Fruit fly (Drosophila melanogaster) whole organism, prepupa: Measurements from ENCODE around the gene Grip71.
A peak's percentile ranks its signal among the peaks of the same experiment; 100 is the strongest.

ENCODE experiments used
- Blimp-1 ChIP-seq: fragments of 200-800 bp; sonication (Bioruptor generic); optimal IDR thresholded peaks from 3 replicates; lab custom pipeline; 2017; ENCODE audit warnings: missing biosample characterization, missing genetic modification characterization, mild to moderate bottlenecking, moderate library complexity, missing genetic modification reagents
- CG10669 ChIP-seq: fragments of 200-800 bp; sonication (Bioruptor generic); optimal IDR thresholded peaks from 3 replicates; lab custom pipeline; 2018; ENCODE audit warnings: missing biosample characterization, mild to moderate bottlenecking, missing genetic modification characterization, moderate library complexity
- CG11294 ChIP-seq: fragments of 200-800 bp; sonication (Bioruptor generic); IDR thresholded peaks from 2 replicates; pipeline ENCODE4 v1.3.6; 2022; ENCODE audit warnings: missing biosample characterization, missing genetic modification characterization
- CG11762 ChIP-seq: fragments of 200-800 bp; sonication (Bioruptor generic); optimal IDR thresholded peaks from 3 replicates; lab custom pipeline; 2016; ENCODE audit warnings: missing biosample characterization, missing genetic modification characterization; ENCODE audit not compliant: insufficient read depth
- CG11902 ChIP-seq: fragments of 200-800 bp; sonication (Bioruptor generic); optimal IDR thresholded peaks from 3 replicates; lab custom pipeline; 2016; ENCODE audit warnings: missing biosample characterization, missing genetic modification characterization
- CG15336 ChIP-seq: fragments of 200-800 bp; sonication (Bioruptor generic); IDR thresholded peaks from 2 replicates; pipeline ENCODE4 v1.3.6; 2022; ENCODE audit warnings: missing biosample characterization, missing genetic modification characterization
- CG1621 ChIP-seq: fragments of 200-800 bp; sonication (Bioruptor generic); optimal IDR thresholded peaks from 3 replicates; lab custom pipeline; 2018; ENCODE audit warnings: missing biosample characterization, mild to moderate bottlenecking, missing genetic modification characterization
- CG3032 ChIP-seq: fragments of 200-800 bp; optimal IDR thresholded peaks from 2 replicates; lab custom pipeline; 2019; ENCODE audit warnings: missing biosample characterization, mild to moderate bottlenecking, missing genetic modification characterization, moderate library complexity
- CG32006 ChIP-seq: fragments of 200-800 bp; sonication (Bioruptor generic); optimal IDR thresholded peaks from 3 replicates; lab custom pipeline; 2017; ENCODE audit warnings: missing biosample characterization, mild to moderate bottlenecking, missing genetic modification characterization
- CG34406 ChIP-seq: fragments of 200-800 bp; sonication (Bioruptor generic); optimal IDR thresholded peaks from 3 replicates; lab custom pipeline; 2016; ENCODE audit warnings: missing biosample characterization, missing genetic modification characterization
- CG3919 ChIP-seq: fragments of 200-800 bp; sonication (Bioruptor generic); optimal IDR thresholded peaks from 3 replicates; lab custom pipeline; 2016; ENCODE audit warnings: missing biosample characterization, missing genetic modification characterization
- CG4318 ChIP-seq: fragments of 200-800 bp; sonication (Bioruptor generic); optimal IDR thresholded peaks from 3 replicates; lab custom pipeline; 2017; ENCODE audit warnings: missing biosample characterization, mild to moderate bottlenecking, missing genetic modification characterization
- CG6276 ChIP-seq: fragments of 200-800 bp; sonication (Bioruptor generic); optimal IDR thresholded peaks from 2 replicates; lab custom pipeline; 2017; ENCODE audit warnings: missing biosample characterization, mild to moderate bottlenecking, missing genetic modification characterization
- CG6792 ChIP-seq: fragments of 200-800 bp; sonication (Bioruptor generic); optimal IDR thresholded peaks from 3 replicates; lab custom pipeline; 2016; ENCODE audit warnings: missing biosample characterization, missing genetic modification characterization
- CG6808 ChIP-seq: fragments of 200-800 bp; sonication (Bioruptor generic); optimal IDR thresholded peaks from 3 replicates; lab custom pipeline; 2017; ENCODE audit warnings: missing biosample characterization, missing genetic modification characterization, mild to moderate bottlenecking, moderate library complexity, missing genetic modification reagents
- CG6854 ChIP-seq: fragments of 200-800 bp; sonication (Bioruptor generic); optimal IDR thresholded peaks from 2 replicates; lab custom pipeline; 2017; ENCODE audit warnings: missing biosample characterization, mild to moderate bottlenecking, missing genetic modification characterization
- CG7368 ChIP-seq: fragments of 200-800 bp; sonication (Bioruptor generic); optimal IDR thresholded peaks from 3 replicates; lab custom pipeline; 2016; ENCODE audit warnings: missing biosample characterization, missing genetic modification characterization
- CG8632 ChIP-seq: fragments of 200-800 bp; sonication (Bioruptor generic); optimal IDR thresholded peaks from 3 replicates; lab custom pipeline; 2016; ENCODE audit warnings: missing biosample characterization, missing genetic modification characterization
- CG9139 ChIP-seq: fragments of 200-800 bp; sonication (Bioruptor generic); optimal IDR thresholded peaks from 3 replicates; lab custom pipeline; 2017; ENCODE audit warnings: missing biosample characterization, mild to moderate bottlenecking, missing genetic modification characterization
- Eip78C ChIP-seq: fragments of 200-800 bp; sonication (Bioruptor generic); peaks from one replicate; lab custom pipeline; 2016; ENCODE audit warnings: missing biosample characterization, missing genetic modification characterization
- Eip93F ChIP-seq: fragments of 200-800 bp; sonication (Bioruptor generic); optimal IDR thresholded peaks from 2 replicates; lab custom pipeline; 2016; ENCODE audit warnings: missing biosample characterization, mild to moderate bottlenecking, missing genetic modification characterization
- Gug ChIP-seq: fragments of 200-800 bp; sonication (Bioruptor generic); IDR thresholded peaks from 2 replicates; pipeline ENCODE4 v1.3.6; 2022; ENCODE audit warnings: missing biosample characterization, missing genetic modification characterization
- Hr38 ChIP-seq: sonication (Bioruptor generic); optimal IDR thresholded peaks from 2 replicates; lab custom pipeline; 2016; ENCODE audit warnings: missing biosample characterization, missing genetic modification characterization
- Hr39 ChIP-seq: fragments of 200-800 bp; sonication (Bioruptor generic); optimal IDR thresholded peaks from 2 replicates; lab custom pipeline; 2016; ENCODE audit warnings: missing biosample characterization, missing genetic modification characterization
- Hr4 ChIP-seq: fragments of 200-800 bp; sonication (Bioruptor generic); optimal IDR thresholded peaks from 3 replicates; lab custom pipeline; 2016; ENCODE audit warnings: missing biosample characterization, missing genetic modification characterization
- Lpt ChIP-seq: fragments of 200-800 bp; sonication (Bioruptor generic); optimal IDR thresholded peaks from 3 replicates; lab custom pipeline; 2016; ENCODE audit warnings: missing biosample characterization, missing genetic modification characterization
- Met ChIP-seq: fragments of 200-800 bp; sonication (Bioruptor generic); optimal IDR thresholded peaks from 3 replicates; lab custom pipeline; 2016; ENCODE audit warnings: missing biosample characterization, missing genetic modification characterization
- OdsH ChIP-seq: fragments of 200-800 bp; sonication (Bioruptor generic); optimal IDR thresholded peaks from 3 replicates; lab custom pipeline; 2016; ENCODE audit warnings: missing biosample characterization, missing genetic modification characterization
- Sox102F ChIP-seq: fragments of 200-800 bp; sonication (Bioruptor generic); optimal IDR thresholded peaks from 2 replicates; lab custom pipeline; 2016; ENCODE audit warnings: missing biosample characterization, mild to moderate bottlenecking, missing genetic modification characterization
- Sox14 ChIP-seq: fragments of 200-800 bp; sonication (Bioruptor generic); optimal IDR thresholded peaks from 3 replicates; lab custom pipeline; 2016; ENCODE audit warnings: missing biosample characterization, missing genetic modification characterization
- Sox15 ChIP-seq: fragments of 200-800 bp; sonication (Bioruptor generic); optimal IDR thresholded peaks from 3 replicates; lab custom pipeline; 2016; ENCODE audit warnings: missing biosample characterization, missing genetic modification characterization
- achi ChIP-seq: fragments of 200-800 bp; sonication (Bioruptor generic); optimal IDR thresholded peaks from 3 replicates; lab custom pipeline; 2016; ENCODE audit warnings: missing biosample characterization, missing genetic modification characterization
- acj6 ChIP-seq: fragments of 200-800 bp; sonication (Bioruptor generic); optimal IDR thresholded peaks from 3 replicates; lab custom pipeline; 2016; ENCODE audit warnings: missing biosample characterization, missing genetic modification characterization
- cyc ChIP-seq: fragments of 200-800 bp; sonication (Bioruptor generic); optimal IDR thresholded peaks from 3 replicates; lab custom pipeline; 2016; ENCODE audit warnings: missing biosample characterization, missing genetic modification characterization
- dac ChIP-seq: fragments of 200-800 bp; sonication (Bioruptor generic); optimal IDR thresholded peaks from 2 replicates; lab custom pipeline; 2017; ENCODE audit warnings: missing biosample characterization, mild to moderate bottlenecking, missing genetic modification characterization
- dsx ChIP-seq: fragments of 200-800 bp; optimal IDR thresholded peaks from 3 replicates; lab custom pipeline; 2019; ENCODE audit warnings: missing biosample characterization, mild to moderate bottlenecking, missing genetic modification characterization, moderate library complexity; ENCODE audit not compliant: poor library complexity, severe bottlenecking
- eg ChIP-seq: fragments of 200-800 bp; sonication (Bioruptor generic); IDR thresholded peaks from 3 replicates; pipeline ENCODE4 v1.3.6; 2022; ENCODE audit warnings: missing biosample characterization, missing genetic modification characterization
- esn ChIP-seq: fragments of 200-800 bp; sonication (Bioruptor generic); optimal IDR thresholded peaks from 2 replicates; lab custom pipeline; 2016; ENCODE audit warnings: missing biosample characterization, mild to moderate bottlenecking, missing genetic modification characterization, moderate library complexity
- fd59A ChIP-seq: fragments of 200-800 bp; sonication (Bioruptor generic); optimal IDR thresholded peaks from 2 replicates; lab custom pipeline; 2017; ENCODE audit warnings: missing biosample characterization, mild to moderate bottlenecking, missing genetic modification characterization, missing genetic modification reagents
- fkh ChIP-seq: fragments of 200-800 bp; sonication (Bioruptor generic); optimal IDR thresholded peaks from 3 replicates; lab custom pipeline; 2017; ENCODE audit warnings: missing biosample characterization, mild to moderate bottlenecking, missing genetic modification characterization, moderate library complexity
- lz ChIP-seq: fragments of 200-800 bp; sonication (Bioruptor generic); optimal IDR thresholded peaks from 3 replicates; lab custom pipeline; 2016; ENCODE audit warnings: missing biosample characterization, missing genetic modification characterization
- net ChIP-seq: fragments of 200-800 bp; sonication (Bioruptor generic); optimal IDR thresholded peaks from 3 replicates; lab custom pipeline; 2016; ENCODE audit warnings: missing biosample characterization, missing genetic modification characterization
- salr ChIP-seq, 2 experiments: fragments of 200-800 bp; sonication (Bioruptor generic); optimal IDR thresholded peaks; 3 replicates each; lab custom pipeline; 2016 to 2018; ENCODE audit warnings: missing biosample characterization in 2 of 2, missing genetic modification characterization in 2 of 2, mild to moderate bottlenecking in 1 of 2
- spab ChIP-seq: fragments of 200-800 bp; sonication (Bioruptor generic); optimal IDR thresholded peaks from 2 replicates; lab custom pipeline; 2017; ENCODE audit warnings: missing biosample characterization, mild to moderate bottlenecking, missing genetic modification characterization, missing genetic modification reagents
- svp ChIP-seq: fragments of 200-800 bp; sonication (Bioruptor generic); peaks from one replicate; lab custom pipeline; 2016; ENCODE audit warnings: missing biosample characterization, missing genetic modification characterization
- topi ChIP-seq: fragments of 200-800 bp; sonication (Bioruptor generic); optimal IDR thresholded peaks from 3 replicates; lab custom pipeline; 2016; ENCODE audit warnings: missing biosample characterization, missing genetic modification characterization
- vri ChIP-seq: fragments of 200-800 bp; sonication (Bioruptor generic); optimal IDR thresholded peaks from 3 replicates; lab custom pipeline; 2016; ENCODE audit warnings: missing biosample characterization, mild to moderate bottlenecking, missing genetic modification characterization

Gene Grip71

DNA sequence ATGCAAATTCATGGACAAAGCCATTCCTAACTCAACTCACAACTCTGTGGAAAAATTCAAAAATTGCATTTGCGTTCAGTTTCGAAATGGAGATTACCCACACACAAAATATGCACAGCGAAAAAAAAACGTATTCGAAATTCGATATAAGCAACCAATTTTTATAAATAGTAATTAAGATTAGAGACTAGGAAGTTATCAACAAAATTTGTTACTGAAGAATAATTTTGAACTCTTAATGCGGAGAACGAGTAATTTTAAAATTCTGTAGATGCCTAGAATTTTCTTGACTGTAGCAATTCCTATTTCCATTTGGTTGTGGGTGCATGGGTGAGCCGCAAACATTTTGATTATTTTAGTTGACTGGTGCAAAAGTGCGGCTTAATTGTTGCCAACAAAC lies 45.3 kb upstream of the Grip71 start (continued):
- peak; percentile 70 for TF ChIP-seq svp (GFP tag; lab: Kevin White, UChicago)
- peak; percentile 35 for TF ChIP-seq OdsH
- TF ChIP-seq CG11762 (GFP tag; lab: Kevin White, UChicago), result no peak
- TF ChIP-seq vri (GFP tag; lab: Kevin White, UChicago), result no peak
- TF ChIP-seq CG15336 (GFP tag; lab: Robert Waterston, UW), result peak; percentile 52
- TF ChIP-seq CG8632, result no peak
- no peak for TF ChIP-seq CG6808
- no peak for TF ChIP-seq CG10669
- no peak for TF ChIP-seq dsx
- TF ChIP-seq CG9139 (GFP tag; lab: Kevin White, UChicago), result no peak
- peak; percentile 23; the same call in 1 of the 2 replicates for TF ChIP-seq Gug (GFP tag; lab: Robert Waterston, UW)
- TF ChIP-seq Sox102F (GFP tag; lab: Kevin White, UChicago), result no peak
- peak; percentile 74 for TF ChIP-seq Eip78C (GFP tag; lab: Kevin White, UChicago)

DNA sequence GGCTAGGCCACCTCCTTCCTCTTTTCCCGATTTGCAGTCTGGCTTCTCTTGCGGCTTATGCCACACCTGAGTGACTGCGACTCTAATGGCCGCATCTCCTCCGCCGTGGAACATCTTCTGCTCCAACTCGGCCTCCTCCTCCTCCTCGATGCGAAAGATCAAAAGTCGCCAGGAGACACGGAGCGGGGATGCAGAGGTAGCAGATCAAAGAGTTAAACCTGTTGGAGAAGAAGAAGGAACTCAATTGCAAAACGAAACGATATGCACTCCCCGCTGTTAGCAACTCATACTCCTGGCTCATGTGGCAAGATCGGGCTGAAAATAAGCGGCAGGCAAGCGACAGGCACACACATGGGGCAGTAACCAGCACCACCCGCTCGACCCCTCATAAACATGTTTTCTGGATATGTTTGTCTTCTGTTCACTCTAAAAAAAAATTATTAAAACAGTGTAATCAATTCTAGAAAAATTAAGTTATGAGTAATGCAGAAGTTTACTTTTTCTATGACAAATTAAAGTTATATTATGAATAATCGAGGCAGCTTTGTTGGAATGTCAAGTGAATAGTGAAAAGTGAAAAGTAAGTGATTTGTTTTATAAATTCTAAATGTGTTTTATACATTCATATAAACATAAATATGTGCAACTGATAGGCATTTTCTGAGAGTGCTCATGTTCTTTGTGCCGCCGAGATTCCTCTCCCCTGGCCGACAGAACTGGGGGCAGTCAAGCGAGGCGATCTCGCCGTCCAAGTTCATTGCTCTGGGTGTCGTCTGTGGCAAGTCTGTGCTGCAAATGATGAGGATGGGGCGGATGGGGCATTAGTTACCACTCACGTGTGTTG lies 43.7 kb upstream of the Grip71 start:
- TF ChIP-seq Hr38 (GFP tag; lab: Kevin White, UChicago) (no peak), CG6854 (GFP tag; lab: Kevin White, UChicago) (peak; percentile 13), Lpt (GFP tag; lab: Kevin White, UChicago) (peak; percentile 76), CG32006 (GFP tag; lab: Kevin White, UChicago) (peak; percentile 81), CG1621 (peak; percentile 64), cyc (peak; percentile 78), Blimp-1 (GFP tag; lab: Kevin White, UChicago) (peak; percentile 65), CG34406 (GFP tag; lab: Kevin White, UChicago) (peak; percentile 71), salr (GFP tag; optimal IDR thresholded peaks at IDR 0.05; lab: Kevin White, UChicago) (peak; percentile 53 to 79), CG6276 (GFP tag; lab: Kevin White, UChicago) (peak; percentile 72), topi (GFP tag; lab: Kevin White, UChicago) (peak; percentile 87), OdsH (peak; percentile 81), CG15336 (GFP tag; lab: Robert Waterston, UW) (peak; percentile 76), Met (GFP tag; lab: Kevin White, UChicago) (peak; percentile 93), Hr39 (peak; percentile 70), CG3919 (GFP tag; lab: Kevin White, UChicago) (peak; percentile 73), Eip93F (no peak), Sox14 (GFP tag; lab: Kevin White, UChicago) (peak; percentile 89), Sox102F (GFP tag; lab: Kevin White, UChicago) (peak; percentile 78), Hr4 (GFP tag; lab: Kevin White, UChicago) (peak; percentile 50), CG11294 (no peak), esn (peak; percentile 92), Eip78C (GFP tag; lab: Kevin White, UChicago) (peak; percentile 95), spab (GFP tag; lab: Kevin White, UChicago) (peak; percentile 83), CG6792 (GFP tag; lab: Kevin White, UChicago) (peak; percentile 74), CG10669 (peak; percentile 81), vri (GFP tag; lab: Kevin White, UChicago) (peak; percentile 55), acj6 (GFP tag; lab: Kevin White, UChicago) (peak; percentile 79), CG6808 (peak; percentile 88), fkh (no peak), eg (GFP tag; lab: Robert Waterston, UW) (0 out of 3 replicates have a peak, but pooled peaks have one; percentile 6), svp (GFP tag; lab: Kevin White, UChicago) (peak; percentile 90), Sox15 (GFP tag; lab: Kevin White, UChicago) (peak; percentile 23), achi (GFP tag; lab: Kevin White, UChicago) (peak; percentile 84), CG11902 (GFP tag; lab: Kevin White, UChicago) (no peak), CG7368 (GFP tag; lab: Kevin White, UChicago) (peak; percentile 40), lz (GFP tag; lab: Kevin White, UChicago) (peak; percentile 88), CG8632 (peak; percentile 62), CG4318 (GFP tag; lab: Kevin White, UChicago) (peak; percentile 44), dac (GFP tag; lab: Kevin White, UChicago) (peak; percentile 5), fd59A (peak; percentile 77), net (GFP tag; lab: Kevin White, UChicago) (peak; percentile 72), CG3032 (tag; lab: Kevin White, UChicago) (peak; percentile 89)
